2 worm cellular contexts compared by ENCODE assay signal in genomic region chrII:9742784-9743183, ce11.
A peak's percentile ranks its signal among the peaks of the same experiment; 100 is the strongest.
TF ChIP-seq lines count a peak whose summit lies in the region.

TSS of gene pno-1 (minus strand) at chrII:9742884.

TF ChIP-seq in whole organism, L4 larva, 104 proteins besides CTCF, POLR2A, EP300 and RAD21:
- TF ChIP-seq lin-38 (GFP tag; IDR thresholded peaks at IDR 0.05; lab: Robert Waterston, UW) (0 out of 2 replicates have a peak, but pooled peaks have one; percentile 9), php-3 (GFP tag; IDR thresholded peaks at IDR 0.05; lab: Robert Waterston, UW) (no peak), aly-2 (tag; optimal IDR thresholded peaks at IDR 0.05; lab: Kevin White, UChicago) (no peak)

TF ChIP-seq in whole organism, young adult, 124 proteins besides CTCF, POLR2A, EP300 and RAD21:
- no peak for TF ChIP-seq ceh-91 (GFP tag; IDR thresholded peaks at IDR 0.05; lab: Robert Waterston, UW)
- no peak for TF ChIP-seq F52B5.7 (tag; optimal IDR thresholded peaks at IDR 0.05; lab: Kevin White, UChicago)
- peak; percentile 41; the same call in 1 of the 2 replicates for TF ChIP-seq madf-6 (GFP tag; IDR thresholded peaks at IDR 0.05; lab: Robert Waterston, UW)
- TF ChIP-seq ama-1 (optimal IDR thresholded peaks at IDR 0.05; lab: Kevin White, UChicago): no peak
- TF ChIP-seq ama-1 (GFP tag; optimal IDR thresholded peaks at IDR 0.05; lab: Kevin White, UChicago): peak in 1 of 2 experiments; percentile 14
- no peak for TF ChIP-seq ztf-28 (GFP tag; IDR thresholded peaks at IDR 0.05; lab: Robert Waterston, UW)
- TF ChIP-seq attf-6 (GFP tag; IDR thresholded peaks at IDR 0.05; lab: Robert Waterston, UW): no peak
